Fruit fly (Drosophila melanogaster): ENCODE measurements around the gene Arf1.

Gene Arf1

DNA sequence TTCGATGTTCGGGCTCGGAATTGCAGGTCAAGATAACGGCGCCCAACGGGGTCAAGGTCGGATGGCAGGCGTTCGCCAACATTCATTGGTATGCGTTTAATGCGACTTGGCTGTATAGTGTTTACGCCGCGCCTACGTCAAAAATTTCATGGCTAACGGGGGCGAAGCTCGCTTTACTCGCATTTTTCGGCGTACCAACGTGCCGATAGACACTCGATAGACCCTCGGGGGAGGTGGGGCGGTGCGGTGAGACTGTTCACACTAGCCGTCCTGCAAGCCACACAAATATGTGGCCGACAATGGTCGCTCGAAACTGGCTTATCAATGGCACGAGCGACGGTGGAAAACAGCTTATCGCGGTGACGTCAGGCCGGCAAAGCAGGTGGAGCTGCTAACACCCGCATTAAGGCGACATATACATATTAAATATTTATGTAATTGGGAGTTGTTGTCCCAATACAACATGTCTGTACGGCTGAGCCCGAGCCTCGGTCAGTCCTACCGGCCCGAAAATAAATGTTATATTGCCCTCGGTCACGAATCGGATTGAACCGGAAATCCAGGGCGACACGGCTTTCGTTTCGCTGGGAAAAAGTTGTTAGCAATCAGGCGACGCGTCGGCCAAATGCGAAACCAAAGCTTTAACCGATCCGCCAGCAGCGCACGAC, 16.7 kb upstream of the Arf1 start:
- TF ChIP-seq Fer1 (GFP tag; optimal IDR thresholded peaks at IDR 0.05) (peak; percentile 16), CG10366 (GFP tag; IDR thresholded peaks at IDR 0.05) (no peak), CoRest (tag; optimal IDR thresholded peaks at IDR 0.05) (no peak), jigr1 (GFP tag; IDR thresholded peaks at IDR 0.05) (no peak), gem (tag; optimal IDR thresholded peaks at IDR 0.05) (peak; percentile 29), HLH54F (GFP tag; optimal IDR thresholded peaks at IDR 0.05) (no peak), mirr (GFP tag; optimal IDR thresholded peaks at IDR 0.05) (peak; percentile 44), zen (tag; optimal IDR thresholded peaks at IDR 0.05) (no peak), CG5180 (GFP tag; optimal IDR thresholded peaks at IDR 0.05) (peak; percentile 69), CG7271 (tag; optimal IDR thresholded peaks at IDR 0.05) (no peak), ro (GFP tag; IDR thresholded peaks at IDR 0.05) (no peak), CG43689 (GFP tag; IDR thresholded peaks at IDR 0.05) (no peak), CG16779 (GFP tag; IDR thresholded peaks at IDR 0.05) (no peak), trh (GFP tag; optimal IDR thresholded peaks at IDR 0.05) (no peak), TFAM (GFP tag; optimal IDR thresholded peaks at IDR 0.05) (no peak), sima (GFP tag; optimal IDR thresholded peaks at IDR 0.05) (no peak), shn (GFP tag; optimal IDR thresholded peaks at IDR 0.05) (no peak), Gsc (GFP tag; IDR thresholded peaks at IDR 0.05) (no peak), CG8924 (tag; optimal IDR thresholded peaks at IDR 0.05) (no peak), lab (GFP tag; optimal IDR thresholded peaks at IDR 0.05) (peak; percentile 5), nmo (GFP tag; optimal IDR thresholded peaks at IDR 0.05) (no peak), CG13123 (GFP tag; optimal IDR thresholded peaks at IDR 0.05) (no peak), CG16813 (GFP tag; IDR thresholded peaks at IDR 0.05; ENCODE audit: partially characterized antibody) (no peak), CG32767 (GFP tag; IDR thresholded peaks at IDR 0.05) (no peak), ind (GFP tag; optimal IDR thresholded peaks at IDR 0.05) (no peak), CG12071 (GFP tag; optimal IDR thresholded peaks at IDR 0.05) (no peak), dysf (GFP tag; IDR thresholded peaks at IDR 0.05) (no peak), E2f2 (GFP tag; IDR thresholded peaks at IDR 0.05) (no peak), wor (GFP tag; IDR thresholded peaks at IDR 0.05) (no peak), ac (GFP tag; optimal IDR thresholded peaks at IDR 0.05) (no peak), CG8089 (GFP tag; optimal IDR thresholded peaks at IDR 0.05) (no peak), CG31224 (GFP tag; IDR thresholded peaks at IDR 0.05) (no peak), luna (GFP tag; optimal IDR thresholded peaks at IDR 0.05) (no peak), D19B (GFP tag; optimal IDR thresholded peaks at IDR 0.05) (no peak), CG17186 (GFP tag; optimal IDR thresholded peaks at IDR 0.05) (no peak), abd-A (tag; optimal IDR thresholded peaks at IDR 0.05) (no peak), Awh (GFP tag; IDR thresholded peaks at IDR 0.05) (0 out of 2 replicates have a peak, but pooled peaks have one; percentile 10), Deaf1 (tag; optimal IDR thresholded peaks at IDR 0.05) (peak; percentile 68), CG10209 (GFP tag; optimal IDR thresholded peaks at IDR 0.05) (no peak), CG8388 (GFP tag; optimal IDR thresholded peaks at IDR 0.05) (no peak), grn (GFP tag; optimal IDR thresholded peaks at IDR 0.05) (no peak), ewg (GFP tag; optimal IDR thresholded peaks at IDR 0.05) (no peak), hth (optimal IDR thresholded peaks at IDR 0.05) (no peak), CG1647 (GFP tag; optimal IDR thresholded peaks at IDR 0.05) (no peak), Ets97D (GFP tag; optimal IDR thresholded peaks at IDR 0.05) (no peak), Hr78 (GFP tag; optimal IDR thresholded peaks at IDR 0.05) (peak in 1 of 2 experiments; percentile 80), Side (GFP tag; optimal IDR thresholded peaks at IDR 0.05) (no peak), nerfin-1 (tag; optimal IDR thresholded peaks at IDR 0.05) (no peak), az2 (GFP tag; optimal IDR thresholded peaks at IDR 0.05) (no peak), Hand (GFP tag; optimal IDR thresholded peaks at IDR 0.05) (peak; percentile 17), CG6175 (GFP tag; IDR thresholded peaks at IDR 0.05) (no peak)

Measured in whole organism, embryonic.